Fruit fly (Drosophila melanogaster) whole organism, adult: ENCODE data around the gene Lk.

ENCODE experiments used
- CG11617 ChIP-seq: fragments of 200-800 bp; sonication (Bioruptor generic); optimal IDR thresholded peaks from 2 replicates; lab custom pipeline; 2017; ENCODE audit warnings: mild to moderate bottlenecking, missing biosample characterization, missing genetic modification reagents, missing genetic modification characterization
- CG14711 ChIP-seq: fragments of 200-800 bp; sonication (Bioruptor generic); optimal IDR thresholded peaks from 2 replicates; lab custom pipeline; 2018; ENCODE audit warnings: missing biosample characterization, mild to moderate bottlenecking, missing genetic modification characterization, moderate library complexity
- CG5204 ChIP-seq: fragments of 200-800 bp; sonication (Bioruptor generic); optimal IDR thresholded peaks from 2 replicates; lab custom pipeline; 2016; ENCODE audit warnings: missing biosample characterization, missing genetic modification characterization
- CG7045 ChIP-seq: fragments of 200-800 bp; sonication (Bioruptor generic); optimal IDR thresholded peaks from 2 replicates; lab custom pipeline; 2017; ENCODE audit warnings: missing biosample characterization, mild to moderate bottlenecking, missing genetic modification characterization
- CG7101 ChIP-seq: fragments of 200-800 bp; sonication (Bioruptor generic); optimal IDR thresholded peaks from 2 replicates; lab custom pipeline; 2018; ENCODE audit warnings: missing biosample characterization, mild to moderate bottlenecking, missing genetic modification characterization, moderate library complexity
- Mnt ChIP-seq: fragments of 200-800 bp; sonication (Bioruptor generic); optimal IDR thresholded peaks from 2 replicates; lab custom pipeline; 2016; ENCODE audit warnings: missing biosample characterization, mild to moderate bottlenecking, missing genetic modification characterization
- kay ChIP-seq: fragments of 200-800 bp; sonication (Bioruptor generic); peaks from one replicate; lab custom pipeline; 2016; ENCODE audit warnings: missing biosample characterization, missing genetic modification characterization, borderline replicate concordance

- TF ChIP-seq CG11617 (GFP tag; lab: Kevin White, UChicago) (no peak), CG7101 (no peak), kay (GFP tag; lab: Kevin White, UChicago) (no peak), CG14711 (tag; lab: Kevin White, UChicago) (no peak), Mnt (no peak), CG7045 (GFP tag; lab: Kevin White, UChicago) (no peak), CG5204 (GFP tag; lab: Kevin White, UChicago) (no peak)
These were observed 40.0 kb upstream of the Lk start for dm6 chr3L:14600570-14600969.
